Worm (Caenorhabditis elegans) whole organism, L3 larva: ENCODE results near the gene F22B8.3.

Source experiments
- aly-2 ChIP-seq: fragments of 150-350 bp; optimal IDR thresholded peaks from 2 replicates; lab custom pipeline; 2014; ENCODE audit warnings: missing biosample characterization, missing genetic modification characterization
- elt-3 ChIP-seq, 3 experiments: fragments of 150-350 bp in 1 of 3; sonication (generic microtip) in 2 of 3; optimal IDR thresholded peaks; 2 replicates in 2 of 3; 4 replicates in 1 of 3; lab custom pipeline; 2014 to 2017; ENCODE audit warnings: missing biosample characterization in 3 of 3, missing genetic modification characterization in 3 of 3
- lin-15B ChIP-seq: fragments of 150-350 bp; optimal IDR thresholded peaks from 2 replicates; lab custom pipeline; 2014; ENCODE audit warnings: missing biosample characterization, missing genetic modification characterization
- nhr-25 ChIP-seq: sonication (generic microtip); optimal IDR thresholded peaks from 2 replicates; lab custom pipeline; 2017; ENCODE audit warnings: missing biosample characterization, missing genetic modification characterization
- unc-62 ChIP-seq: fragments of 150-350 bp; sonication (generic microtip); optimal IDR thresholded peaks from 4 replicates; lab custom pipeline; 2014; ENCODE audit warnings: missing biosample characterization, missing genetic modification reagents, missing genetic modification characterization
- ztf-11 ChIP-seq: fragments of 150-350 bp; optimal IDR thresholded peaks from 2 replicates; lab custom pipeline; 2014; ENCODE audit warnings: missing biosample characterization, missing genetic modification characterization

ce11 chrV:16131249-16131648, 40.5 kb downstream of the F22B8.3 start, which contains the start of gene fbxa-142:
- TF ChIP-seq lin-15B (tag; lab: Kevin White, UChicago) (no peak), aly-2 (tag; lab: Kevin White, UChicago) (no peak), ztf-11 (tag; lab: Kevin White, UChicago) (no peak), elt-3 (tag; optimal IDR thresholded peaks at IDR 0.05; lab: Kevin White, UChicago) (no peak), nhr-25 (tag; lab: Kevin White, UChicago) (no peak), unc-62 (GFP tag; lab: Kevin White, UChicago) (no peak)
